Fruit fly (Drosophila melanogaster): ENCODE data around the gene CG32037.
A peak's percentile ranks its signal among the peaks of the same experiment; 100 is the strongest.

DNA sequence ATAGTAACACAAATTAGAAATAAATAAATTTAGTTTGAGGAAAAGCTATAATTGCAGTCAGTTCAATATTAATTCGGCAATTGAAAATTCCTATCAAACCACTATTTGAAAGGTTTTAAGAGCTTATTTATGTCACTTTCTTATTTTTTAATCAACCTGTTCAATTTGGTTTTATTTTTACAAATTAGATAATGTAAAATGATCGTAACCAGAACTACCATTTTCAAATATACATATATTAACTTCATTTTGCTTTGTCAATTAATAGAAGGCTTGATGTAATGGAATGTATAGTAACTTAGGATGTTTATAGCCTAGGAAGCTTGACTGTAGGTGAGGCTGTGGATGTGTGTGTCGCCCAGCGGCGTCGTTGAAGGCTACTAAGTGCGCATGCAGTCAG is 25.4 kb downstream of the CG32037 start:
- TF ChIP-seq tio (GFP tag; optimal IDR thresholded peaks at IDR 0.05) (peak; percentile 7), dmrt11E (tag; optimal IDR thresholded peaks at IDR 0.05) (no peak), Bgb (GFP tag; IDR thresholded peaks at IDR 0.05; ENCODE audit: partially characterized antibody) (no peak)

Data from whole organism, embryonic.